Worm (Caenorhabditis elegans) whole organism, young adult: ENCODE measurements around the gene C14E2.6.

ENCODE experiments used
- ceh-79 ChIP-seq: sonication (generic microtip); optimal IDR thresholded peaks from 2 replicates; lab custom pipeline; 2017; ENCODE audit warnings: mild to moderate bottlenecking, missing genetic modification characterization, missing compliant biosample characterization
- egl-18 ChIP-seq: fragments of 200-800 bp; sonication (Bioruptor generic); IDR thresholded peaks from 2 replicates; pipeline ENCODE4 v1.3.6; 2022; ENCODE audit warnings: missing genetic modification reagents, missing genetic modification characterization, missing compliant biosample characterization

DNA sequence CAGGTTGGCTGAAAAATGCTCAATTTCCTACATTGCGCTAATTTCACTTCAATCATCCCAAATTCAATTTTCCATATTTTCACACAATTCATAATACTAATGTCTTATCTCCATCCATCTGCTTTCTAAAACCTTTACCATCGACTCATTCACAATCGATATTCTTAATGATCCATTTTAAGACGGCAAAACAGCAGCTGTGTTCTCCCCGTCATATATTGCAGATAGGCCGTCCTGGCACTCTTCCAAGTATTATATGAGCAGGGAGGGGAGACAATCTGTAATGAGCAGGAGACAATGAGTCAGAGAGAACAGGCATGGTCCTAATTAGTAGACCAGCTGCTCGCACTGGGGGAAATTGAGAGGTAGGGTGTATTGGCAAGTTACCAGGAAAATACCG is 27.9 kb upstream of the C14E2.6 start:
- TF ChIP-seq ceh-79 (tag; lab: Kevin White, UChicago), result no peak
- TF ChIP-seq egl-18, result no peak
